Worm (Caenorhabditis elegans) whole organism, L4/young adult: ENCODE data around the gene vmo-1.
"Not testable (repeated sequence)": the region's sequence is repeated elsewhere in the genome, so short reads cannot be mapped to it uniquely, and the experiment has no call there.

ENCODE experiments used
- W03F9.2 ChIP-seq: fragments of 150-350 bp; optimal IDR thresholded peaks from 2 replicates; lab custom pipeline; 2014; ENCODE audit warnings: missing biosample characterization, missing genetic modification characterization
- dao-5 ChIP-seq: sonication (generic microtip); optimal IDR thresholded peaks from 2 replicates; lab custom pipeline; 2016; ENCODE audit warnings: missing genotype, missing genetic modification characterization, moderate library complexity, missing compliant biosample characterization
- him-1 ChIP-seq: sonication (generic microtip); optimal IDR thresholded peaks from 2 replicates; lab custom pipeline; 2016; ENCODE audit warnings: missing genotype, missing genetic modification reagents, missing genetic modification characterization, missing compliant biosample characterization

vmo-1 gene

DNA sequence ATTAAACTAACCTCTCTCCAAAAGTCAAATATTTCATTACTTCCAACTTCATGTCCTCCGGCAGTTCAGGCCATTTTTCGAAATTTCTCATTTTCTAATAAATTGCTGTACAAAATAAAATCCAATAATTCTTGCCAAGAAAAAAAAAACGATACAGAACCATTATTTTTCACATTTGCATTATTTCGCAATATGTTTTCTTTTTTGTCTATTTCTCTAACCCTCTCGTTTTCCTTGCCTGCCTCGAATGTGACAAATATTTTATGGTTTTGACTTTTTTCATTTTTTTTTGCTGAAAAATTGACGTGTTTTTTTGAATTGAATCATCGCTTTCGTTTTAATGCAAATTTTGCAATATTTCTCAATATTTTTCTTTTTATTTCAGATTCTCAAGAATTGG, 30.7 kb downstream of the vmo-1 start, which contains the start of the genes Y38H6C.9 and fbxa-150:
Gene Y38H6C.9 (minus strand): TSS at position 52 of the 400 bp plus-strand sequence.
Gene fbxa-150 (plus strand): TSS at position 380 of the 400 bp plus-strand sequence.
- TF ChIP-seq W03F9.2 (no peak), him-1 (tag; lab: Kevin White, UChicago) (no peak), dao-5 (tag; lab: Kevin White, UChicago) (no peak)

- TF ChIP-seq him-1 (tag; lab: Kevin White, UChicago): no peak
- no peak for TF ChIP-seq W03F9.2
- TF ChIP-seq dao-5 (tag; lab: Kevin White, UChicago): no peak
These were observed 33.9 kb downstream of the vmo-1 start, which contains the start of gene Y38H6C.25 for ce11 chrV:20518927-20519326. Gene Y38H6C.25, plus strand, starts transcription at chrV:20519227.

ce11 chrV:20517005-20517404, 35.9 kb downstream of the vmo-1 start:
- TF ChIP-seq dao-5 (tag; lab: Kevin White, UChicago): no peak
- no peak for TF ChIP-seq him-1 (tag; lab: Kevin White, UChicago)
- TF ChIP-seq W03F9.2: no peak

- TF ChIP-seq W03F9.2 (no peak), dao-5 (tag; lab: Kevin White, UChicago) (no peak), him-1 (tag; lab: Kevin White, UChicago) (no peak)
These were observed 38.4 kb downstream of the vmo-1 start for ce11 chrV:20514483-20514882.

ce11 chrV:20513661-20514060, 39.2 kb downstream of the vmo-1 start, which contains the start of gene Y38H6C.8:
Gene Y38H6C.8, plus strand, starts transcription at chrV:20513961.
- not testable (repeated sequence) for TF ChIP-seq W03F9.2; him-1 (tag; lab: Kevin White, UChicago); dao-5 (tag; lab: Kevin White, UChicago)

ce11 chrV:20509427-20509826, 43.4 kb downstream of the vmo-1 start:
- TF ChIP-seq W03F9.2: no peak
- no peak for TF ChIP-seq dao-5 (tag; lab: Kevin White, UChicago)
- no peak for TF ChIP-seq him-1 (tag; lab: Kevin White, UChicago)

DNA sequence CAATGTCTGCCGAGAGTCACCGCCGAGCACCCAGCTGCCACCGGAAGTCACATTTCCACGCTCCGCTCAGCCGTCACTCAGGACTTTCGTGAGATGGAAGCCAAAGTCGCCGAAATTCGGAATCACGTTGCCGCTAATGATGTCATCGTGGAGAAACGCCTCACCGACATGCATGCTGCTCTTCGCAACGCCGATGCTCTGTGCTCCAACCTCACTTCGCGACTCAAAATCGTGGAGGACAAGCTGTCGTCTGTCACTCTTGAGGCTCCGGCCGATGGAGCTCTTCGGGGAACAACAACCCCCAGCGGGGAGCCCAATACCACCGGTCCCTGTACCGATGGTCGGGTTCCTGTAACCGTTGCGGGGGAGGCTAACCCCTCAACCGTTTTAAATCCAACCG, 46.3 kb downstream of the vmo-1 start:
- no peak for TF ChIP-seq dao-5 (tag; lab: Kevin White, UChicago)

ce11 chrV:20504997-20505396, 47.9 kb downstream of the vmo-1 start, which contains the start of gene Y38H6C.4:
Gene Y38H6C.4, minus strand, starts transcription at chrV:20505097.
- no peak for TF ChIP-seq him-1 (tag; lab: Kevin White, UChicago)
- no peak for TF ChIP-seq dao-5 (tag; lab: Kevin White, UChicago)
- no peak for TF ChIP-seq W03F9.2
